Worm (Caenorhabditis elegans) whole organism, L4 larva: ENCODE results near the gene nlp-68.

ENCODE experiments used
- T26A8.4 ChIP-seq: fragments of 200-800 bp; sonication (Bioruptor generic); IDR thresholded peaks from 2 replicates; pipeline ENCODE4 v1.3.6; 2022; ENCODE audit warnings: missing genetic modification characterization, missing compliant biosample characterization
- dpl-1 ChIP-seq: fragments of 150-350 bp; optimal IDR thresholded peaks from 2 replicates; lab custom pipeline; 2014; ENCODE audit warnings: missing biosample characterization, missing genetic modification reagents, missing genetic modification characterization
- nhr-28 ChIP-seq: fragments of 150-350 bp; optimal IDR thresholded peaks from 2 replicates; lab custom pipeline; 2014; ENCODE audit warnings: missing biosample characterization, missing genetic modification characterization

DNA sequence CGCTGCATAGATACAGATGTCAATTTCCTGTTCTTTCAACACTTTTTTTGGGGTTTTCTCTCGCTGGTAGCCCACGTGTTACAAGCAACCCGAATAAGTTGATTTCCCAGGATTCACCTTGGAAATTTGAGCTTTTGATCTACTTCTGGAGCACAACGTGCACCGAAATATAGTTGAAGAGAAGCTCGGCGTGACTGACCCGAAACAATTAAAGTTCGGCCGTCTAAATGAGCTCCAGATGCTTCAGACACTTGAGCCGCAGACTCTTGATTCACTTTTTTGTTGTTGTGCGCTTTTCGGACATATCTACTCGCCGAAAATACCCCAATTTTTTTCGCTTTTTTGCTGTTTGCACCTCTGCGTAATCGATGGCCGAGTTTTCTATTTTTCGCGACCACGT is 20.1 kb downstream of the nlp-68 start:
- TF ChIP-seq dpl-1 (GFP tag; lab: Kevin White, UChicago), result no peak
- TF ChIP-seq nhr-28, result no peak
- TF ChIP-seq T26A8.4, result no peak
